Worm (Caenorhabditis elegans) whole organism, L1 larva: ENCODE measurements around the gene C05B5.12.

Experiments used
- efl-3 ChIP-seq: fragments of 200-800 bp; sonication (Bioruptor generic); optimal IDR thresholded peaks from 2 replicates; lab custom pipeline; 2018; ENCODE audit warnings: mild to moderate bottlenecking, missing genetic modification characterization, missing compliant biosample characterization
- mdl-1 ChIP-seq, 2 experiments: fragments of 150-350 bp; optimal IDR thresholded peaks; 2 replicates each; lab custom pipeline; 2014 to 2017; ENCODE audit warnings: missing biosample characterization in 2 of 2, missing genetic modification characterization in 2 of 2, inconsistent platforms in 1 of 2
- nhr-20 ChIP-seq: sonication (generic microtip); optimal IDR thresholded peaks from 2 replicates; lab custom pipeline; 2016; ENCODE audit warnings: mild to moderate bottlenecking, missing genetic modification characterization, missing compliant biosample characterization
- pqm-1 ChIP-seq: sonication (generic microtip); optimal IDR thresholded peaks from 3 replicates; lab custom pipeline; 2017; ENCODE audit warnings: missing biosample characterization, missing genetic modification characterization
- skn-1 ChIP-seq: fragments of 150-350 bp; optimal IDR thresholded peaks from 2 replicates; lab custom pipeline; 2014; ENCODE audit warnings: missing biosample characterization, missing genetic modification characterization
- snpc-4 ChIP-seq: fragments of 150-350 bp; optimal IDR thresholded peaks from 2 replicates; lab custom pipeline; 2014; ENCODE audit warnings: missing biosample characterization, missing genetic modification characterization
- unc-130 ChIP-seq: fragments of 150-350 bp; optimal IDR thresholded peaks from 2 replicates; lab custom pipeline; 2017; ENCODE audit warnings: missing biosample characterization, missing genetic modification characterization, inconsistent platforms
- unc-86 ChIP-seq: sonication (generic microtip); optimal IDR thresholded peaks from 2 replicates; lab custom pipeline; 2016; ENCODE audit warnings: missing genetic modification characterization, missing compliant biosample characterization

DNA sequence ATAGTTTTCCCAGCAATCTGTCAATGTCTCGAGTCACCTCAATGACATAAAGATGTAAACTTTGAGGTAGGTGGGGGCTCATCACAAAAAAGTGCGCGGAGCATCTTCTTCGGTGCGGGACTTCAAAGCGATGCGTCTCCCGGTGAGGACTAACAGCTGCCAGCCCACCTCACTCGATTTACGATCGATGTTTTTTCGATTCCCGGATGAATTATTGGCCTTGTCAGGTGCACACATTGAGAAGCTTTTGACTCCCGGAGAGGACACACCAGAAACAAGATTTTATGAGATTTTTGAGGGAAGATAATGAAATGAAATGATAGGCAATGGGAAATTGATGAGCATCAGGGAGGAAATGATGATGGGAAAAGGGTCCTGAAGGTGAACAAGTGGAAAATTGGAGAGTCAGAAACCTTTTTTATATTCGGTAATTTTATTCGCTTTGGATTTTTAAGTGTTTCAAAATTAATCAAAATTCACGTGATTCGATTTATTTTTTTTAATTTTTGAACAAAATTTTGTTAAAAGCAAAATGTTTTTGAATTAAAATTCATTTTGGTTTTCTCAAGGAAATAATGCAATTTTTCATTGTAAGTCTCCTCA is at the start of gene C05B5.12:
- TF ChIP-seq skn-1 (tag; lab: Kevin White, UChicago) (no peak), snpc-4 (tag; lab: Kevin White, UChicago) (no peak), unc-86 (tag; lab: Kevin White, UChicago) (no peak), mdl-1 (tag; optimal IDR thresholded peaks at IDR 0.05; lab: Kevin White, UChicago) (no peak), nhr-20 (tag; lab: Kevin White, UChicago) (no peak), pqm-1 (no peak), efl-3 (no peak), unc-130 (tag; lab: Kevin White, UChicago) (no peak)
